Fruit fly (Drosophila melanogaster) whole organism, wandering third instar larva: ENCODE measurements around the gene CG3223.

ENCODE experiments used
- Dfd ChIP-seq: fragments of >200 bp; optimal IDR thresholded peaks from 2 replicates; lab custom pipeline; 2017; ENCODE audit warnings: missing biosample characterization, missing genetic modification characterization
- GATAd ChIP-seq: sonication (Bioruptor generic); optimal IDR thresholded peaks from 2 replicates; lab custom pipeline; 2016; ENCODE audit warnings: missing biosample characterization, missing genetic modification characterization
- lola ChIP-seq: fragments of >200 bp; optimal IDR thresholded peaks from 2 replicates; lab custom pipeline; 2017; ENCODE audit warnings: missing biosample characterization, missing genetic modification characterization

DNA sequence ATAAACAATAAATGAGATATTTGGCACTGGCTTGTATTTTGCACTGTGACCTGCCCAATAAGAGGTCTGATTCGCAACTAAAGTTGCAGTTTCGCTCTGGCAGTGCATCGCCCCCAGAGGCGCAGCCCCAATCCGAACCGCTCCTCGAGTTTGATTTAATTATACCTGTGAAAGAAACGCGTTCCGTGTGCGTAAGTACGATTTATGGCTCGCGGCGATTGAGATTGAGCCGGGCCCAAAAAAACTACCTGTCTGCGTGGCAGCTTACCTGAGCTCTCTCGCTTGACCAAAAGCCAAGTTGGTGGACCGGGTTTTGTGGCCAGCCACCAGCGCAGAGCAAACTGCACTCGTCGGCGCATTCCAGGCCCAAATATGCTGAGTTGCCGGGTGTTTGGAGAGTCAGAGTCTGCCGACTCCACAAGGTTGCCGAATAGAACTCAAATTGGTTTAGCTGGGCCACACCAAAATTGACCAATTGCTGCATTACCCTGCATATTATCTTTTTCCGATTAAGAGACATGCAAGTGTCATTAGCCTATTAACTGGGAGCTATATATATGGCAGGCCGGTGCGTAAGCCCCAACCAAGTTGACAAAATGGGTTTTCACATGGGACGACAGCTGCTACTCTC is 30.7 kb upstream of the CG3223 start, which contains the start of the genes CD98hc and Os-C:
- TF ChIP-seq lola (GFP tag; lab: Kevin White, UChicago) (no peak), GATAd (GFP tag; lab: Kevin White, UChicago) (no peak), Dfd (no peak)
